Fruit fly (Drosophila melanogaster): ENCODE data around the gene Atg17.

The Atg17 gene

dm6 chr3R:5686049-5686757, 16.7 kb downstream of the Atg17 start (continued):
- peak; percentile 36 for TF ChIP-seq Ets65A (GFP tag)
- no peak for TF ChIP-seq CG7745 (tag; optimal IDR thresholded peaks at IDR 0.05)
- peak; percentile 61; the same call in 2 of the 3 replicates for TF ChIP-seq dysf (GFP tag; IDR thresholded peaks at IDR 0.05)
- no peak for TF ChIP-seq CG2116 (GFP tag; optimal IDR thresholded peaks at IDR 0.05)
- TF ChIP-seq br (optimal IDR thresholded peaks at IDR 0.05), result no peak
- TF ChIP-seq CG1602 (GFP tag; optimal IDR thresholded peaks at IDR 0.05), result peak; percentile 18
- peak; percentile 5 for TF ChIP-seq nmo (GFP tag; optimal IDR thresholded peaks at IDR 0.05)
- no peak for TF ChIP-seq CG3847 (GFP tag; IDR thresholded peaks at IDR 0.05)

- TF ChIP-seq CG6689 (GFP tag; IDR thresholded peaks at IDR 0.05), result no peak
- TF ChIP-seq Atf6 (GFP tag; IDR thresholded peaks at IDR 0.05), result no peak
- no peak for TF ChIP-seq hb (GFP tag; IDR thresholded peaks at IDR 0.05; ENCODE audit: partially characterized antibody)
- TF ChIP-seq oc (tag; optimal IDR thresholded peaks at IDR 0.05), result peak; percentile 67
- no peak for TF ChIP-seq CoRest (tag; optimal IDR thresholded peaks at IDR 0.05)
- no peak for TF ChIP-seq Dbx (GFP tag; IDR thresholded peaks at IDR 0.05)
- TF ChIP-seq ab (GFP tag; optimal IDR thresholded peaks at IDR 0.05), result no peak
- peak; percentile 82 for TF ChIP-seq abd-A (tag; optimal IDR thresholded peaks at IDR 0.05)
- TF ChIP-seq fu2 (GFP tag; optimal IDR thresholded peaks at IDR 0.05), result no peak
- no peak for TF ChIP-seq Usf (GFP tag; optimal IDR thresholded peaks at IDR 0.05)
- TF ChIP-seq Awh (GFP tag; IDR thresholded peaks at IDR 0.05), result no peak
- no peak for TF ChIP-seq Scr (GFP tag; IDR thresholded peaks at IDR 0.05; ENCODE audit: partially characterized antibody)
- no peak for TF ChIP-seq tup (GFP tag; optimal IDR thresholded peaks at IDR 0.05)
- TF ChIP-seq CG3163 (GFP tag; optimal IDR thresholded peaks at IDR 0.05), result no peak
- TF ChIP-seq gfzf (GFP tag; optimal IDR thresholded peaks at IDR 0.05), result no peak
- TF ChIP-seq bsh (GFP tag; optimal IDR thresholded peaks at IDR 0.05), result no peak
- TF ChIP-seq crol (GFP tag; IDR thresholded peaks at IDR 0.05), result 0 out of 2 replicates have a peak, but pooled peaks have one; percentile 20
- no peak for TF ChIP-seq Chrac-16 (GFP tag; optimal IDR thresholded peaks at IDR 0.05)
- TF ChIP-seq vvl (GFP tag; IDR thresholded peaks at IDR 0.05), result peak; percentile 57
- no peak for TF ChIP-seq CG1024 (GFP tag; IDR thresholded peaks at IDR 0.05)
- TF ChIP-seq CG12071 (GFP tag; optimal IDR thresholded peaks at IDR 0.05), result no peak
- TF ChIP-seq BtbVII (GFP tag; optimal IDR thresholded peaks at IDR 0.05), result no peak
- 0 out of 3 replicates have a peak, but pooled peaks have one; percentile 13 for TF ChIP-seq CG14860 (GFP tag; IDR thresholded peaks at IDR 0.05; ENCODE audit: partially characterized antibody)
- TF ChIP-seq CrebB (tag; optimal IDR thresholded peaks at IDR 0.05), result no peak
- TF ChIP-seq sens (GFP tag), result peak; percentile 11
- TF ChIP-seq ranshi (GFP tag; IDR thresholded peaks at IDR 0.05), result no peak
- TF ChIP-seq CG14050 (GFP tag; IDR thresholded peaks at IDR 0.05), result no peak
- TF ChIP-seq Ada2b (GFP tag; IDR thresholded peaks at IDR 0.05), result no peak
- TF ChIP-seq CG16779 (GFP tag; IDR thresholded peaks at IDR 0.05), result no peak
- no peak for TF ChIP-seq Bgb (GFP tag; IDR thresholded peaks at IDR 0.05; ENCODE audit: partially characterized antibody)
- no peak for TF ChIP-seq ewg (GFP tag; optimal IDR thresholded peaks at IDR 0.05)
- TF ChIP-seq CG17385 (GFP tag; optimal IDR thresholded peaks at IDR 0.05), result no peak
- TF ChIP-seq cwo (GFP tag; optimal IDR thresholded peaks at IDR 0.05), result no peak
Measured at dm6 chr3R:5689626-5690025, 20.1 kb downstream of the Atg17 start.
